Worm (Caenorhabditis elegans) whole organism, L3 larva: Measurements from ENCODE around the gene F55C12.2.
A peak's percentile ranks its signal among the peaks of the same experiment; 100 is the strongest.

ENCODE experiments used
- R02D3.7 ChIP-seq: fragments of 150-350 bp; optimal IDR thresholded peaks from 2 replicates; lab custom pipeline; 2014; ENCODE audit warnings: missing biosample characterization, missing genetic modification characterization
- ZK546.5 ChIP-seq: sonication (generic microtip); optimal IDR thresholded peaks from 2 replicates; lab custom pipeline; 2017; ENCODE audit warnings: missing biosample characterization, missing genetic modification characterization
- aly-2 ChIP-seq: fragments of 150-350 bp; optimal IDR thresholded peaks from 2 replicates; lab custom pipeline; 2014; ENCODE audit warnings: missing biosample characterization, missing genetic modification characterization
- ama-1 ChIP-seq: fragments of 150-350 bp; optimal IDR thresholded peaks from 2 replicates; lab custom pipeline; 2018
- ceh-16 ChIP-seq: sonication (generic microtip); optimal IDR thresholded peaks from 2 replicates; lab custom pipeline; 2017; ENCODE audit warnings: missing biosample characterization, missing genetic modification characterization
- ceh-28 ChIP-seq: fragments of 150-350 bp; optimal IDR thresholded peaks from 2 replicates; lab custom pipeline; 2014; ENCODE audit warnings: missing biosample characterization, missing genetic modification reagents, missing genetic modification characterization
- ceh-82 ChIP-seq: fragments of 150-350 bp; optimal IDR thresholded peaks from 2 replicates; lab custom pipeline; 2014; ENCODE audit warnings: missing biosample characterization, missing genetic modification characterization
- ceh-9 ChIP-seq: sonication (generic microtip); optimal IDR thresholded peaks from 2 replicates; lab custom pipeline; 2018; ENCODE audit warnings: missing biosample characterization, missing genetic modification characterization
- daf-12 ChIP-seq: fragments of 150-350 bp; optimal IDR thresholded peaks from 2 replicates; lab custom pipeline; 2014; ENCODE audit warnings: missing biosample characterization, missing genetic modification reagents, missing genetic modification characterization
- egl-27 ChIP-seq: sonication (generic microtip); optimal IDR thresholded peaks from 4 replicates; lab custom pipeline; 2017; ENCODE audit warnings: missing biosample characterization, missing genetic modification reagents, missing genetic modification characterization
- egl-5 ChIP-seq: fragments of 150-350 bp; optimal IDR thresholded peaks from 2 replicates; lab custom pipeline; 2017; ENCODE audit warnings: missing biosample characterization, missing genetic modification reagents, missing genetic modification characterization, inconsistent platforms
- elt-1 ChIP-seq: fragments of 150-350 bp; optimal IDR thresholded peaks from 2 replicates; lab custom pipeline; 2014; ENCODE audit warnings: missing biosample characterization, missing genetic modification characterization
- elt-3 ChIP-seq, 3 experiments: fragments of 150-350 bp in 1 of 3; sonication (generic microtip) in 2 of 3; optimal IDR thresholded peaks; 2 replicates in 2 of 3; 4 replicates in 1 of 3; lab custom pipeline; 2014 to 2017; ENCODE audit warnings: missing biosample characterization in 3 of 3, missing genetic modification characterization in 3 of 3
- eor-1 ChIP-seq, 2 experiments: fragments of 150-350 bp; optimal IDR thresholded peaks; 2 replicates each; lab custom pipeline; 2014 to 2018; ENCODE audit warnings: missing biosample characterization in 2 of 2, missing genetic modification characterization in 2 of 2
- fkh-10 ChIP-seq: sonication (generic microtip); optimal IDR thresholded peaks from 2 replicates; lab custom pipeline; 2017; ENCODE audit warnings: missing biosample characterization, missing genetic modification reagents, missing genetic modification characterization
- fkh-2 ChIP-seq: fragments of 150-350 bp; optimal IDR thresholded peaks from 2 replicates; lab custom pipeline; 2014; ENCODE audit warnings: missing biosample characterization, missing genetic modification reagents, missing genetic modification characterization
- fos-1 ChIP-seq: fragments of 150-350 bp; optimal IDR thresholded peaks from 2 replicates; lab custom pipeline; 2014; ENCODE audit warnings: missing biosample characterization, missing genetic modification characterization
- hmg-11 ChIP-seq: sonication (generic microtip); optimal IDR thresholded peaks from 2 replicates; lab custom pipeline; 2016; ENCODE audit warnings: missing genetic modification characterization, missing compliant biosample characterization
- jun-1 ChIP-seq: fragments of 150-350 bp; optimal IDR thresholded peaks from 2 replicates; lab custom pipeline; 2014; ENCODE audit warnings: missing biosample characterization, missing genetic modification reagents, missing genetic modification characterization
- lin-15B ChIP-seq: fragments of 150-350 bp; optimal IDR thresholded peaks from 2 replicates; lab custom pipeline; 2014; ENCODE audit warnings: missing biosample characterization, missing genetic modification characterization
- lin-39 ChIP-seq: fragments of 150-350 bp; optimal IDR thresholded peaks from 2 replicates; lab custom pipeline; 2018; ENCODE audit warnings: missing biosample characterization, missing genetic modification reagents, missing genetic modification characterization
- lsy-12 ChIP-seq: sonication (generic microtip); optimal IDR thresholded peaks from 2 replicates; lab custom pipeline; 2016; ENCODE audit warnings: mild to moderate bottlenecking, missing genetic modification characterization, missing compliant biosample characterization
- mml-1 ChIP-seq: fragments of 150-350 bp; sonication (generic microtip); optimal IDR thresholded peaks from 3 replicates; lab custom pipeline; 2014; ENCODE audit warnings: missing biosample characterization, missing genetic modification characterization
- nfya-1 ChIP-seq: sonication (generic microtip); optimal IDR thresholded peaks from 2 replicates; lab custom pipeline; 2017; ENCODE audit warnings: missing genetic modification characterization, mild to moderate bottlenecking, missing compliant biosample characterization, antibody characterized with exemption, moderate library complexity; ENCODE audit not compliant: insufficient read depth
- nhr-11 ChIP-seq: fragments of 150-350 bp; optimal IDR thresholded peaks from 2 replicates; lab custom pipeline; 2014; ENCODE audit warnings: missing biosample characterization, missing genetic modification characterization
- nhr-12 ChIP-seq: fragments of 150-350 bp; optimal IDR thresholded peaks from 2 replicates; lab custom pipeline; 2014; ENCODE audit warnings: missing biosample characterization, missing genetic modification characterization
- nhr-23 ChIP-seq: fragments of 150-350 bp; optimal IDR thresholded peaks from 2 replicates; lab custom pipeline; 2014; ENCODE audit warnings: missing biosample characterization, missing genetic modification reagents, missing genetic modification characterization
- nhr-237 ChIP-seq: fragments of 150-350 bp; optimal IDR thresholded peaks from 2 replicates; lab custom pipeline; 2014; ENCODE audit warnings: missing biosample characterization, missing genetic modification characterization
- nhr-25 ChIP-seq: sonication (generic microtip); optimal IDR thresholded peaks from 2 replicates; lab custom pipeline; 2017; ENCODE audit warnings: missing biosample characterization, missing genetic modification characterization
- nhr-28 ChIP-seq: fragments of 150-350 bp; optimal IDR thresholded peaks from 2 replicates; lab custom pipeline; 2014; ENCODE audit warnings: missing biosample characterization, missing genetic modification characterization
- nhr-43 ChIP-seq: sonication (generic microtip); optimal IDR thresholded peaks from 2 replicates; lab custom pipeline; 2016; ENCODE audit warnings: mild to moderate bottlenecking, missing genetic modification characterization, missing compliant biosample characterization; ENCODE audit not compliant: poor library complexity, severe bottlenecking
- nhr-67 ChIP-seq: fragments of 150-350 bp; optimal IDR thresholded peaks from 2 replicates; lab custom pipeline; 2014; ENCODE audit warnings: missing biosample characterization, missing genetic modification characterization
- nhr-76 ChIP-seq: fragments of 150-350 bp; sonication (generic microtip); optimal IDR thresholded peaks from 5 replicates; lab custom pipeline; 2014; ENCODE audit warnings: missing biosample characterization, missing genetic modification characterization
- nhr-77 ChIP-seq: fragments of 150-350 bp; optimal IDR thresholded peaks from 2 replicates; lab custom pipeline; 2014; ENCODE audit warnings: missing biosample characterization, missing genetic modification characterization
- pha-4 ChIP-seq: fragments of 150-350 bp; optimal IDR thresholded peaks from 2 replicates; lab custom pipeline; 2014; ENCODE audit warnings: missing biosample characterization, missing genetic modification reagents, missing genetic modification characterization
- pqm-1 ChIP-seq: fragments of 150-350 bp; optimal IDR thresholded peaks from 2 replicates; lab custom pipeline; 2017; ENCODE audit warnings: missing biosample characterization, missing genetic modification characterization, inconsistent platforms
- sea-2 ChIP-seq: fragments of 150-350 bp; sonication (generic microtip); optimal IDR thresholded peaks from 4 replicates; lab custom pipeline; 2014; ENCODE audit warnings: missing biosample characterization, missing genetic modification reagents, missing genetic modification characterization
- skn-1 ChIP-seq: fragments of 150-350 bp; optimal IDR thresholded peaks from 2 replicates; lab custom pipeline; 2014; ENCODE audit warnings: missing biosample characterization, missing genetic modification characterization
- snpc-4 ChIP-seq: fragments of 150-350 bp; optimal IDR thresholded peaks from 2 replicates; lab custom pipeline; 2014; ENCODE audit warnings: missing biosample characterization, missing genetic modification characterization
- tbx-2 ChIP-seq: sonication (generic microtip); optimal IDR thresholded peaks from 2 replicates; lab custom pipeline; 2016; ENCODE audit warnings: mild to moderate bottlenecking, missing genetic modification characterization, missing compliant biosample characterization
- unc-39 ChIP-seq: sonication (generic microtip); optimal IDR thresholded peaks from 4 replicates; lab custom pipeline; 2017; ENCODE audit warnings: missing biosample characterization, missing genetic modification characterization
- unc-62 ChIP-seq: fragments of 150-350 bp; sonication (generic microtip); optimal IDR thresholded peaks from 4 replicates; lab custom pipeline; 2014; ENCODE audit warnings: missing biosample characterization, missing genetic modification reagents, missing genetic modification characterization
- zag-1 ChIP-seq: fragments of 150-350 bp; optimal IDR thresholded peaks from 2 replicates; lab custom pipeline; 2014; ENCODE audit warnings: missing biosample characterization, missing genetic modification characterization
- ztf-4 ChIP-seq: fragments of 150-350 bp; optimal IDR thresholded peaks from 2 replicates; lab custom pipeline; 2014; ENCODE audit warnings: missing biosample characterization, missing genetic modification characterization

Gene F55C12.2

ce11 chrII:5839227-5839626, 37.4 kb upstream of the F55C12.2 start, which contains the start of gene ZK1248.19:
Gene ZK1248.19 (minus strand): TSS chrII:5839414.
- TF ChIP-seq elt-3 (tag; optimal IDR thresholded peaks at IDR 0.05; lab: Kevin White, UChicago) (no peak), R02D3.7 (tag; lab: Kevin White, UChicago) (peak; percentile 88), unc-39 (tag; lab: Kevin White, UChicago) (no peak), lin-15B (tag; lab: Kevin White, UChicago) (peak; percentile 4), fkh-10 (GFP tag; lab: Kevin White, UChicago) (no peak), snpc-4 (tag; lab: Kevin White, UChicago) (peak; percentile 0), hmg-11 (tag; lab: Kevin White, UChicago) (peak; percentile 42), pha-4 (tag; lab: Kevin White, UChicago) (peak; percentile 25), ama-1 (lab: Kevin White, UChicago) (peak; percentile 6), nfya-1 (peak; percentile 28), egl-5 (tag; lab: Kevin White, UChicago) (no peak)

- TF ChIP-seq ZK546.5 (tag; lab: Kevin White, UChicago) (no peak), lin-39 (tag; lab: Kevin White, UChicago) (peak; percentile 9), nhr-23 (tag; lab: Kevin White, UChicago) (no peak)
These were observed 35.5 kb upstream of the F55C12.2 start, which contains the start of gene lec-5 for ce11 chrII:5841053-5841547. Gene lec-5 (minus strand): TSS chrII:5841103.

- TF ChIP-seq nhr-23 (tag; lab: Kevin White, UChicago): no peak
- no peak for TF ChIP-seq egl-27 (tag; lab: Kevin White, UChicago)
- TF ChIP-seq ztf-4 (tag; lab: Kevin White, UChicago): no peak
These were observed 34.7 kb upstream of the F55C12.2 start, which contains the start of gene nep-25 for ce11 chrII:5841866-5842265. Gene nep-25 (plus strand): TSS chrII:5842240.

- TF ChIP-seq sea-2 (GFP tag; lab: Kevin White, UChicago): peak; percentile 52
- TF ChIP-seq ceh-82: peak; percentile 96
- TF ChIP-seq ztf-4 (tag; lab: Kevin White, UChicago): peak; percentile 79
- TF ChIP-seq nhr-43 (tag; lab: Kevin White, UChicago): peak; percentile 95
- TF ChIP-seq pqm-1 (tag; lab: Kevin White, UChicago): peak; percentile 94
- TF ChIP-seq nfya-1: peak; percentile 99
- TF ChIP-seq R02D3.7 (tag; lab: Kevin White, UChicago): peak; percentile 96
- peak; percentile 85 for TF ChIP-seq elt-1 (tag; lab: Kevin White, UChicago)
- TF ChIP-seq nhr-11 (tag; lab: Kevin White, UChicago): peak; percentile 94
- peak; percentile 74 for TF ChIP-seq unc-62 (GFP tag; lab: Kevin White, UChicago)
- peak; percentile 100 for TF ChIP-seq fkh-10 (GFP tag; lab: Kevin White, UChicago)
- peak; percentile 94 for TF ChIP-seq daf-12 (tag; lab: Kevin White, UChicago)
- TF ChIP-seq nhr-25: peak; percentile 99
- peak; percentile 96 for TF ChIP-seq skn-1
- TF ChIP-seq eor-1 (tag; optimal IDR thresholded peaks at IDR 0.05; lab: Kevin White, UChicago): peak in 1 of 2 experiments; percentile 84
- no peak for TF ChIP-seq mml-1 (tag; lab: Kevin White, UChicago)
- TF ChIP-seq snpc-4 (tag; lab: Kevin White, UChicago): peak; percentile 100
- TF ChIP-seq fos-1: peak; percentile 87
- peak; percentile 99 for TF ChIP-seq jun-1 (tag; lab: Kevin White, UChicago)
- peak; percentile 82 for TF ChIP-seq fkh-2 (tag; lab: Kevin White, UChicago)
- TF ChIP-seq tbx-2 (tag; lab: Kevin White, UChicago): peak; percentile 97
- peak; percentile 96 for TF ChIP-seq nhr-77 (tag; lab: Kevin White, UChicago)
- TF ChIP-seq pha-4 (tag; lab: Kevin White, UChicago): peak; percentile 99
- TF ChIP-seq nhr-12 (tag; lab: Kevin White, UChicago): peak; percentile 45
- peak; percentile 80 for TF ChIP-seq nhr-76 (tag; lab: Kevin White, UChicago)
- peak; percentile 99 for TF ChIP-seq lsy-12 (tag; lab: Kevin White, UChicago)
- peak; percentile 73 for TF ChIP-seq unc-39 (tag; lab: Kevin White, UChicago)
- peak; percentile 82 for TF ChIP-seq lin-15B (tag; lab: Kevin White, UChicago)
- TF ChIP-seq ceh-9 (tag; lab: Kevin White, UChicago): peak; percentile 37
- no peak for TF ChIP-seq nhr-67
- peak; percentile 100 for TF ChIP-seq ama-1 (lab: Kevin White, UChicago)
- peak; percentile 96 for TF ChIP-seq aly-2 (tag; lab: Kevin White, UChicago)
- TF ChIP-seq ceh-28: peak; percentile 97
- peak; percentile 99 for TF ChIP-seq lin-39 (tag; lab: Kevin White, UChicago)
- peak; percentile 95 for TF ChIP-seq zag-1 (tag; lab: Kevin White, UChicago)
- TF ChIP-seq egl-27 (tag; lab: Kevin White, UChicago): peak; percentile 92
- TF ChIP-seq egl-5 (tag; lab: Kevin White, UChicago): peak; percentile 92
- TF ChIP-seq ceh-16 (tag; lab: Kevin White, UChicago): peak; percentile 62
- no peak for TF ChIP-seq nhr-237 (tag; lab: Kevin White, UChicago)
- TF ChIP-seq ZK546.5 (tag; lab: Kevin White, UChicago): peak; percentile 73
- peak; percentile 90 for TF ChIP-seq nhr-28 (tag; lab: Kevin White, UChicago)
- TF ChIP-seq nhr-23 (tag; lab: Kevin White, UChicago): peak; percentile 99
- peak; percentile 99 for TF ChIP-seq hmg-11 (tag; lab: Kevin White, UChicago)
These were observed 31.9 kb upstream of the F55C12.2 start for ce11 chrII:5844694-5845129.
